Fruit fly (Drosophila melanogaster) whole organism, embryonic: ENCODE measurements around the gene mRpL15.

Source experiments
- CG10321 ChIP-seq: fragments of 200-800 bp; sonication (Bioruptor generic); IDR thresholded peaks from 2 replicates; pipeline ENCODE4 v1.3.6; 2022; ENCODE audit warnings: missing biosample characterization, missing genetic modification characterization
- CG15696 ChIP-seq: fragments of 200-800 bp; sonication (Bioruptor generic); optimal IDR thresholded peaks from 2 replicates; lab custom pipeline; 2019; ENCODE audit warnings: missing biosample characterization, mild to moderate bottlenecking, missing genetic modification characterization, moderate library complexity
- CG16813 ChIP-seq: fragments of 200-800 bp; sonication (Bioruptor generic); IDR thresholded peaks from 3 replicates; pipeline ENCODE4 v1.3.6; 2022; ENCODE audit warnings: missing biosample characterization, missing genetic modification characterization; ENCODE audit not compliant: partially characterized antibody
- CG17328 ChIP-seq: fragments of 200-800 bp; sonication (Bioruptor generic); IDR thresholded peaks from 2 replicates; pipeline ENCODE4 v1.3.6; 2022; ENCODE audit warnings: missing biosample characterization, missing genetic modification characterization
- CG17912 ChIP-seq: fragments of 200-800 bp; sonication (Bioruptor generic); optimal IDR thresholded peaks from 2 replicates; lab custom pipeline; 2018; ENCODE audit warnings: missing biosample characterization, mild to moderate bottlenecking, missing genetic modification characterization
- CG18262 ChIP-seq: fragments of 200-800 bp; optimal IDR thresholded peaks from 3 replicates; lab custom pipeline; 2019; ENCODE audit warnings: missing biosample characterization, mild to moderate bottlenecking, missing genetic modification characterization, moderate library complexity
- CG2875 ChIP-seq: fragments of 200-800 bp; sonication (Bioruptor generic); optimal IDR thresholded peaks from 2 replicates; lab custom pipeline; 2017; ENCODE audit warnings: missing biosample characterization, mild to moderate bottlenecking, missing genetic modification characterization, missing genetic modification reagents
- CG31224 ChIP-seq: fragments of 200-800 bp; sonication (Bioruptor generic); IDR thresholded peaks from 2 replicates; pipeline ENCODE4 v1.3.6; 2022; ENCODE audit warnings: missing biosample characterization, missing genetic modification characterization
- CG34224 ChIP-seq: fragments of 200-800 bp; sonication (Bioruptor generic); IDR thresholded peaks from 3 replicates; pipeline ENCODE4 v1.3.6; 2022; ENCODE audit warnings: missing biosample characterization, missing genetic modification characterization; ENCODE audit not compliant: partially characterized antibody
- CG3726 ChIP-seq: fragments of 200-800 bp; sonication (Bioruptor generic); IDR thresholded peaks from 3 replicates; pipeline ENCODE4, ENCODE4 v1.3.6; 2022; ENCODE audit warnings: missing biosample characterization, missing genetic modification characterization
- CG4707 ChIP-seq: fragments of 200-800 bp; sonication (Bioruptor generic); optimal IDR thresholded peaks from 2 replicates; lab custom pipeline; 2018; ENCODE audit warnings: missing biosample characterization, mild to moderate bottlenecking, missing genetic modification characterization, moderate library complexity
- CG5245 ChIP-seq: fragments of 200-800 bp; sonication (Bioruptor generic); optimal IDR thresholded peaks from 3 replicates; lab custom pipeline; 2016; ENCODE audit warnings: missing biosample characterization, missing genetic modification characterization
- CG6254 ChIP-seq: fragments of 200-800 bp; sonication (Bioruptor generic); optimal IDR thresholded peaks from 3 replicates; lab custom pipeline; 2017; ENCODE audit warnings: mild to moderate bottlenecking, missing biosample characterization, missing genetic modification reagents, missing genetic modification characterization
- CG7928 ChIP-seq: fragments of 200-800 bp; sonication (Bioruptor generic); optimal IDR thresholded peaks from 2 replicates; lab custom pipeline; 2017; ENCODE audit warnings: missing biosample characterization, mild to moderate bottlenecking, missing genetic modification characterization
- CG8359 ChIP-seq: fragments of 200-800 bp; sonication (Bioruptor generic); optimal IDR thresholded peaks from 2 replicates; lab custom pipeline; 2017; ENCODE audit warnings: missing biosample characterization, mild to moderate bottlenecking, missing genetic modification characterization, borderline replicate concordance
- CG8924 ChIP-seq: fragments of 200-800 bp; optimal IDR thresholded peaks from 3 replicates; lab custom pipeline; 2019; ENCODE audit warnings: missing biosample characterization, mild to moderate bottlenecking, missing genetic modification characterization, moderate library complexity
- CG9215 ChIP-seq: fragments of 200-800 bp; sonication (Bioruptor generic); IDR thresholded peaks from 2 replicates; pipeline ENCODE4 v1.3.6; 2022; ENCODE audit warnings: missing biosample characterization, missing genetic modification characterization
- CG9932 ChIP-seq: fragments of 200-800 bp; sonication (Bioruptor generic); IDR thresholded peaks from 2 replicates; pipeline ENCODE4 v1.3.6; 2022; ENCODE audit warnings: missing biosample characterization, missing genetic modification characterization
- Chrac-16 ChIP-seq: fragments of 200-800 bp; sonication (Bioruptor generic); optimal IDR thresholded peaks from 3 replicates; lab custom pipeline; 2016; ENCODE audit warnings: missing biosample characterization, missing genetic modification characterization
- CrebB ChIP-seq: fragments of 200-800 bp; sonication (Bioruptor generic); optimal IDR thresholded peaks from 3 replicates; lab custom pipeline; 2018; ENCODE audit warnings: missing biosample characterization, mild to moderate bottlenecking, missing genetic modification characterization
- Hr78 ChIP-seq, 2 experiments: fragments of 200-800 bp in 1 of 2; fragments of >200 bp in 1 of 2; sonication (Bioruptor generic) in 1 of 2; optimal IDR thresholded peaks; 2 replicates each; lab custom pipeline; 2017 to 2019; ENCODE audit warnings: missing biosample characterization in 2 of 2, missing genetic modification characterization in 2 of 2, mild to moderate bottlenecking in 1 of 2, moderate library complexity in 1 of 2
- NK7.1 ChIP-seq: fragments of 200-800 bp; sonication (Bioruptor generic); optimal IDR thresholded peaks from 3 replicates; lab custom pipeline; 2016; ENCODE audit warnings: missing biosample characterization, missing genetic modification characterization
- Nf-YB ChIP-seq: fragments of 200-800 bp; sonication (Bioruptor generic); optimal IDR thresholded peaks from 3 replicates; lab custom pipeline; 2019; ENCODE audit warnings: missing biosample characterization, mild to moderate bottlenecking, missing genetic modification characterization, moderate library complexity
- Opbp ChIP-seq: fragments of 200-800 bp; sonication (Bioruptor generic); IDR thresholded peaks from 3 replicates; pipeline ENCODE4 v1.3.6; 2022; ENCODE audit warnings: missing biosample characterization, missing genetic modification characterization; ENCODE audit not compliant: partially characterized antibody
- Six4 ChIP-seq: fragments of 200-800 bp; sonication (Bioruptor generic); optimal IDR thresholded peaks from 2 replicates; lab custom pipeline; 2016; ENCODE audit warnings: missing biosample characterization, missing genetic modification characterization
- Xbp1 ChIP-seq: fragments of 200-800 bp; sonication (Bioruptor generic); optimal IDR thresholded peaks from 3 replicates; lab custom pipeline; 2016; ENCODE audit warnings: missing biosample characterization, mild to moderate bottlenecking, missing genetic modification characterization
- Xrp1 ChIP-seq: fragments of 200-800 bp; sonication (Bioruptor generic); IDR thresholded peaks from 2 replicates; pipeline ENCODE4 v1.3.6; 2022; ENCODE audit warnings: missing biosample characterization, missing genetic modification characterization
- bcd ChIP-seq: fragments of 200-800 bp; sonication (Bioruptor generic); optimal IDR thresholded peaks from 2 replicates; lab custom pipeline; 2017; ENCODE audit warnings: missing biosample characterization, mild to moderate bottlenecking, missing genetic modification characterization
- bigmax ChIP-seq: fragments of 200-800 bp; sonication (Bioruptor generic); optimal IDR thresholded peaks from 2 replicates; lab custom pipeline; 2018; ENCODE audit warnings: missing biosample characterization, mild to moderate bottlenecking, missing genetic modification characterization
- br ChIP-seq: fragments of >200 bp; optimal IDR thresholded peaks from 2 replicates; lab custom pipeline; 2017
- crol ChIP-seq: fragments of 200-800 bp; sonication (Bioruptor generic); IDR thresholded peaks from 2 replicates; pipeline ENCODE4 v1.3.6; 2022; ENCODE audit warnings: missing biosample characterization, missing genetic modification characterization
- dmrt99B ChIP-seq: fragments of 200-800 bp; sonication (Bioruptor generic); optimal IDR thresholded peaks from 2 replicates; lab custom pipeline; 2018; ENCODE audit warnings: missing biosample characterization, mild to moderate bottlenecking, missing genetic modification characterization, moderate library complexity
- fd96Cb ChIP-seq: fragments of 200-800 bp; sonication (Bioruptor generic); optimal IDR thresholded peaks from 2 replicates; lab custom pipeline; 2018; ENCODE audit warnings: missing biosample characterization, mild to moderate bottlenecking, missing genetic modification characterization, moderate library complexity
- ftz-f1 ChIP-seq: fragments of 200-800 bp; sonication (Bioruptor generic); optimal IDR thresholded peaks from 2 replicates; lab custom pipeline; 2016; ENCODE audit warnings: missing biosample characterization, missing genetic modification characterization
- klu ChIP-seq: fragments of 200-800 bp; sonication (Bioruptor generic); IDR thresholded peaks from 2 replicates; pipeline ENCODE4 v1.3.6; 2022; ENCODE audit warnings: missing biosample characterization, missing genetic modification characterization
- kni ChIP-seq: fragments of 200-800 bp; sonication (Bioruptor generic); optimal IDR thresholded peaks from 3 replicates; lab custom pipeline; 2017; ENCODE audit warnings: mild to moderate bottlenecking, missing biosample characterization, missing genetic modification reagents, missing genetic modification characterization
- lilli ChIP-seq: fragments of 200-800 bp; sonication (Bioruptor generic); optimal IDR thresholded peaks from 3 replicates; lab custom pipeline; 2016; ENCODE audit warnings: missing biosample characterization, missing genetic modification characterization
- nmo ChIP-seq: fragments of 200-800 bp; sonication (Bioruptor generic); optimal IDR thresholded peaks from 2 replicates; lab custom pipeline; 2018; ENCODE audit warnings: missing biosample characterization, mild to moderate bottlenecking, missing genetic modification characterization, moderate library complexity
- nom ChIP-seq: fragments of 200-800 bp; sonication (Bioruptor generic); optimal IDR thresholded peaks from 2 replicates; lab custom pipeline; 2017; ENCODE audit warnings: missing biosample characterization, missing genetic modification characterization, mild to moderate bottlenecking, moderate library complexity, missing genetic modification reagents
- org-1 ChIP-seq: fragments of 200-800 bp; sonication (Bioruptor generic); optimal IDR thresholded peaks from 2 replicates; lab custom pipeline; 2017; ENCODE audit warnings: missing biosample characterization, missing genetic modification characterization
- psq ChIP-seq: fragments of 200-800 bp; sonication (Bioruptor generic); optimal IDR thresholded peaks from 2 replicates; lab custom pipeline; 2017; ENCODE audit warnings: missing biosample characterization, missing genetic modification characterization
- pzg ChIP-seq: fragments of 200-800 bp; sonication (Bioruptor generic); optimal IDR thresholded peaks from 3 replicates; lab custom pipeline; 2018; ENCODE audit warnings: missing biosample characterization, mild to moderate bottlenecking, missing genetic modification characterization, moderate library complexity
- scrt ChIP-seq: fragments of 200-800 bp; sonication (Bioruptor generic); optimal IDR thresholded peaks from 2 replicates; lab custom pipeline; 2018; ENCODE audit warnings: missing biosample characterization, mild to moderate bottlenecking, missing genetic modification characterization, moderate library complexity
- so ChIP-seq: fragments of 200-800 bp; sonication (Bioruptor generic); IDR thresholded peaks from 3 replicates; pipeline ENCODE4 v1.3.6; 2022; ENCODE audit warnings: missing biosample characterization, missing genetic modification characterization
- tgo ChIP-seq: fragments of 200-800 bp; sonication (Bioruptor generic); IDR thresholded peaks from 3 replicates; pipeline ENCODE4 v1.3.6; 2022; ENCODE audit warnings: missing biosample characterization, missing genetic modification characterization
- tio ChIP-seq: fragments of 200-800 bp; sonication (Bioruptor generic); optimal IDR thresholded peaks from 2 replicates; lab custom pipeline; 2017; ENCODE audit warnings: missing biosample characterization, missing genetic modification characterization, inconsistent platforms
- toy ChIP-seq: fragments of 200-800 bp; sonication (Bioruptor generic); IDR thresholded peaks from 2 replicates; pipeline ENCODE4 v1.3.6; 2022; ENCODE audit warnings: missing biosample characterization, missing genetic modification characterization
- ttk ChIP-seq: fragments of 200-800 bp; sonication (Bioruptor generic); IDR thresholded peaks from 2 replicates; pipeline ENCODE4 v2.1.2; 2022; ENCODE audit warnings: missing biosample characterization, missing genetic modification characterization
- unpg ChIP-seq: fragments of 200-800 bp; sonication (Bioruptor generic); optimal IDR thresholded peaks from 3 replicates; lab custom pipeline; 2018; ENCODE audit warnings: missing biosample characterization, mild to moderate bottlenecking, missing genetic modification characterization, moderate library complexity
- z ChIP-seq: fragments of 200-800 bp; sonication (Bioruptor generic); IDR thresholded peaks from 3 replicates; pipeline ENCODE4 v1.3.6; 2022; ENCODE audit warnings: missing biosample characterization, missing genetic modification characterization

Gene mRpL15

DNA sequence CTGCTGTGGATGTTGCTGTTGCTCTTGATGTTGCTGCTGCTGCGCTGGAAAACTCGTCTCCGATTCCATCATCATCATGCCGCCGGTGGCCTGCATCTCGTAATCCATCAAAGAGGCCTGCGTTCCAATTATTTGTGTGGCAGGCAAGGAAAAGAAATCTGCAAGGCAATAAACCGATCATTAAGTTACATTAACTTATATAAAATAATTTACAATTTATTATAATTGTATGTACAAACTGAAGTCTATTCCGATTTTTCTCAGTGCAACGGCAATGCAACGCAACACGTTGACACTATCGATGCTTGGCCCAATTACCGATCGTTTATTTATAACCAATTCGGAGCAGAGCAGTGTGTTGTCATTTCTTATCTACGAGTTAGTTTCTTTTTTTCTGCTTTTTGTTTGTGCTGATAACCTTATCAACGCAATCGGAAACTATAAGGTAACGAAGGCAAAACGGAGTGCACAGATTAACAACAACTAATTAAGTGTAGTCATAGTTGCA is 35.0 kb upstream of the mRpL15 start (continued):
- TF ChIP-seq Hr78 (GFP tag; optimal IDR thresholded peaks at IDR 0.05; lab: Kevin White, UChicago) = no peak
- TF ChIP-seq kni (GFP tag; lab: Kevin White, UChicago) = no peak
- TF ChIP-seq Opbp (GFP tag; lab: Robert Waterston, UW) = no peak
- no peak for TF ChIP-seq klu
- TF ChIP-seq CG15696 (tag; lab: Kevin White, UChicago) = no peak
- TF ChIP-seq nom (GFP tag; lab: Kevin White, UChicago) = no peak
- TF ChIP-seq CG17328 (GFP tag; lab: Robert Waterston, UW) = peak; percentile 38; the same call in 1 of the 2 replicates
- no peak for TF ChIP-seq CG9215
- no peak for TF ChIP-seq psq
- no peak for TF ChIP-seq ftz-f1
- TF ChIP-seq bigmax (GFP tag; lab: Kevin White, UChicago) = no peak
- peak; percentile 53; the same call in 1 of the 2 replicates for TF ChIP-seq ttk
- TF ChIP-seq crol (GFP tag; lab: Robert Waterston, UW) = no peak
- peak; percentile 56 for TF ChIP-seq CG2875 (GFP tag; lab: Kevin White, UChicago)
- TF ChIP-seq CG8924 (tag; lab: Kevin White, UChicago) = peak; percentile 60
- TF ChIP-seq Xbp1 = peak; percentile 54
- TF ChIP-seq CG16813 (GFP tag; lab: Robert Waterston, UW) = no peak
- no peak for TF ChIP-seq CG31224
- TF ChIP-seq bcd (GFP tag; lab: Kevin White, UChicago) = peak; percentile 29
- TF ChIP-seq toy (GFP tag; lab: Robert Waterston, UW) = no peak
- peak; percentile 0 for TF ChIP-seq Nf-YB (GFP tag; lab: Kevin White, UChicago)
- TF ChIP-seq tgo (GFP tag; lab: Robert Waterston, UW) = peak; percentile 36; the same call in 2 of the 3 replicates
- TF ChIP-seq fd96Cb (tag; lab: Kevin White, UChicago) = peak; percentile 50
- TF ChIP-seq scrt (GFP tag; lab: Kevin White, UChicago) = peak; percentile 13
- no peak for TF ChIP-seq CG17912
- TF ChIP-seq Six4 (GFP tag; lab: Kevin White, UChicago) = peak; percentile 54
- no peak for TF ChIP-seq CG9932 (GFP tag; lab: Robert Waterston, UW)
- no peak for TF ChIP-seq CrebB (tag; lab: Kevin White, UChicago)
- TF ChIP-seq CG3726 (GFP tag; lab: Robert Waterston, UW) = 0 out of 3 replicates have a peak, but pooled peaks have one; percentile 35
- peak; percentile 74 for TF ChIP-seq dmrt99B
- TF ChIP-seq br = no peak
- TF ChIP-seq pzg = no peak
- no peak for TF ChIP-seq Chrac-16
- 0 out of 2 replicates have a peak, but pooled peaks have one; percentile 19 for TF ChIP-seq CG10321 (GFP tag; lab: Robert Waterston, UW)
- TF ChIP-seq unpg = peak; percentile 65
- TF ChIP-seq Xrp1 (GFP tag; lab: Robert Waterston, UW) = peak; percentile 53; the same call in 1 of the 2 replicates
- TF ChIP-seq CG18262 (tag; lab: Kevin White, UChicago) = peak; percentile 47
- peak; percentile 46 for TF ChIP-seq CG5245 (GFP tag; lab: Kevin White, UChicago)
- peak; percentile 55 for TF ChIP-seq org-1 (GFP tag; lab: Kevin White, UChicago)
- peak; percentile 5 for TF ChIP-seq CG8359 (GFP tag; lab: Kevin White, UChicago)
- TF ChIP-seq CG4707 = peak; percentile 53
- no peak for TF ChIP-seq NK7.1 (GFP tag; lab: Kevin White, UChicago)
- peak; percentile 3 for TF ChIP-seq tio
- TF ChIP-seq lilli = peak; percentile 0
- TF ChIP-seq so (GFP tag; lab: Robert Waterston, UW) = no peak
- no peak for TF ChIP-seq CG7928
- TF ChIP-seq z (GFP tag; lab: Robert Waterston, UW) = no peak
- TF ChIP-seq CG6254 (GFP tag; lab: Kevin White, UChicago) = peak; percentile 71
- TF ChIP-seq CG34224 = no peak
- peak; percentile 23 for TF ChIP-seq nmo (GFP tag; lab: Kevin White, UChicago)
